Worm (Caenorhabditis elegans) whole organism, young adult: ENCODE data around the gene moc-1.

Source experiments
- C17E4.6 ChIP-seq: fragments of 200-800 bp; sonication (Bioruptor generic); IDR thresholded peaks from 2 replicates; pipeline ENCODE4 v1.3.6; 2022; ENCODE audit warnings: missing genetic modification reagents, missing genetic modification characterization, missing compliant biosample characterization
- D2030.7 ChIP-seq: fragments of 200-800 bp; sonication (Bioruptor generic); IDR thresholded peaks from 2 replicates; pipeline ENCODE4 v1.3.6; 2022; ENCODE audit warnings: missing genetic modification reagents, missing genetic modification characterization, missing compliant biosample characterization
- F10E7.11 ChIP-seq: sonication (generic microtip); optimal IDR thresholded peaks from 2 replicates; lab custom pipeline; 2017; ENCODE audit warnings: mild to moderate bottlenecking, missing genetic modification characterization, moderate library complexity, missing compliant biosample characterization
- F22D6.2 ChIP-seq: sonication (generic microtip); optimal IDR thresholded peaks from 2 replicates; lab custom pipeline; 2016; ENCODE audit warnings: mild to moderate bottlenecking, missing genetic modification characterization, missing compliant biosample characterization
- K12H6.12 ChIP-seq: fragments of 200-800 bp; sonication (Bioruptor generic); optimal IDR thresholded peaks from 2 replicates; lab custom pipeline; 2018; ENCODE audit warnings: mild to moderate bottlenecking, missing genetic modification characterization, missing compliant biosample characterization
- Y53G8AR.9 ChIP-seq: fragments of 200-800 bp; sonication (Bioruptor generic); conservative IDR thresholded peaks from 2 replicates; pipeline ENCODE4 v1.3.6; 2022; ENCODE audit warnings: missing genetic modification reagents, missing genetic modification characterization, missing compliant biosample characterization
- Y67H2A.10 ChIP-seq: fragments of 200-800 bp; sonication (Bioruptor generic); conservative IDR thresholded peaks from 2 replicates; pipeline ENCODE4 v1.3.6; 2022; ENCODE audit warnings: missing genetic modification reagents, missing genetic modification characterization, missing compliant biosample characterization
- atf-7 ChIP-seq: sonication (generic microtip); optimal IDR thresholded peaks from 2 replicates; lab custom pipeline; 2017; ENCODE audit warnings: mild to moderate bottlenecking, missing genetic modification characterization, missing compliant biosample characterization
- athp-1 ChIP-seq: sonication (generic microtip); optimal IDR thresholded peaks from 2 replicates; lab custom pipeline; 2017; ENCODE audit warnings: mild to moderate bottlenecking, missing genetic modification characterization, missing compliant biosample characterization
- cebp-1 ChIP-seq, 2 experiments: fragments of 200-800 bp in 1 of 2; sonication (Bioruptor generic) in 1 of 2; sonication (generic microtip) in 1 of 2; IDR thresholded peaks in 1 of 2; optimal IDR thresholded peaks in 1 of 2; 2 replicates each; pipeline versions ENCODE4 v1.3.6 to Lab custom; 2017 to 2022; ENCODE audit warnings: missing compliant biosample characterization in 2 of 2, missing genetic modification characterization in 2 of 2, mild to moderate bottlenecking in 1 of 2, missing genetic modification reagents in 1 of 2, moderate library complexity in 1 of 2
- ceh-79 ChIP-seq: sonication (generic microtip); optimal IDR thresholded peaks from 2 replicates; lab custom pipeline; 2017; ENCODE audit warnings: mild to moderate bottlenecking, missing genetic modification characterization, missing compliant biosample characterization
- dox-1 ChIP-seq: fragments of 200-800 bp; sonication (Bioruptor generic); IDR thresholded peaks from 2 replicates; pipeline ENCODE4 v1.3.6; 2022; ENCODE audit warnings: missing genetic modification reagents, missing genetic modification characterization, missing compliant biosample characterization
- egl-44 ChIP-seq: fragments of 200-800 bp; sonication (Bioruptor generic); IDR thresholded peaks from 2 replicates; pipeline ENCODE4 v1.3.6; 2022; ENCODE audit warnings: missing genetic modification reagents, missing genetic modification characterization, missing compliant biosample characterization
- ekl-4 ChIP-seq: fragments of 200-800 bp; sonication (Bioruptor generic); IDR thresholded peaks from 2 replicates; pipeline ENCODE4 v1.3.6; 2022; ENCODE audit warnings: missing genetic modification reagents, missing genetic modification characterization, missing compliant biosample characterization
- ets-4 ChIP-seq: fragments of 200-800 bp; sonication (Bioruptor generic); optimal IDR thresholded peaks from 2 replicates; lab custom pipeline; 2018; ENCODE audit warnings: mild to moderate bottlenecking, missing genetic modification characterization, missing compliant biosample characterization
- hmg-1.2 ChIP-seq: fragments of 200-800 bp; sonication (Bioruptor generic); IDR thresholded peaks from 2 replicates; pipeline ENCODE4 v1.3.6; 2022; ENCODE audit warnings: missing genetic modification reagents, missing genetic modification characterization, missing compliant biosample characterization
- hsf-1 ChIP-seq: fragments of 200-800 bp; sonication (Bioruptor generic); IDR thresholded peaks from 2 replicates; pipeline ENCODE4 v1.3.6; 2022; ENCODE audit warnings: missing genetic modification reagents, missing genetic modification characterization, missing compliant biosample characterization
- let-526 ChIP-seq: fragments of 200-800 bp; sonication (Bioruptor generic); IDR thresholded peaks from 2 replicates; pipeline ENCODE4 v1.3.6; 2022; ENCODE audit warnings: missing genetic modification reagents, missing genetic modification characterization, missing compliant biosample characterization
- let-607 ChIP-seq, 2 experiments: fragments of 200-800 bp in 1 of 2; sonication (Bioruptor generic) in 1 of 2; sonication (generic microtip) in 1 of 2; optimal IDR thresholded peaks; 2 replicates each; lab custom pipeline; 2016 to 2018; ENCODE audit warnings: mild to moderate bottlenecking in 2 of 2, missing compliant biosample characterization in 2 of 2, missing genetic modification characterization in 2 of 2, moderate library complexity in 2 of 2, missing genotype in 1 of 2
- lin-40 ChIP-seq: sonication (generic microtip); optimal IDR thresholded peaks from 2 replicates; lab custom pipeline; 2016; ENCODE audit warnings: missing genetic modification characterization, mild to moderate bottlenecking, missing compliant biosample characterization, missing genotype, missing genetic modification reagents
- lin-54 ChIP-seq: fragments of 200-800 bp; sonication (Bioruptor generic); optimal IDR thresholded peaks from 2 replicates; lab custom pipeline; 2018; ENCODE audit warnings: mild to moderate bottlenecking, missing genetic modification characterization, missing compliant biosample characterization
- lsy-27 ChIP-seq: sonication (generic microtip); optimal IDR thresholded peaks from 2 replicates; lab custom pipeline; 2017; ENCODE audit warnings: missing genetic modification characterization, mild to moderate bottlenecking, missing compliant biosample characterization, antibody characterized with exemption, missing genotype, borderline replicate concordance; ENCODE audit not compliant: insufficient read depth
- madf-10 ChIP-seq: sonication (generic microtip); optimal IDR thresholded peaks from 2 replicates; lab custom pipeline; 2016; ENCODE audit warnings: mild to moderate bottlenecking, missing genetic modification characterization, missing compliant biosample characterization
- mcd-1 ChIP-seq: fragments of 200-800 bp; sonication (Bioruptor generic); IDR thresholded peaks from 2 replicates; pipeline ENCODE4 v1.3.6; 2022; ENCODE audit warnings: missing genetic modification reagents, missing genetic modification characterization, missing compliant biosample characterization
- mes-4 ChIP-seq: sonication (generic microtip); optimal IDR thresholded peaks from 2 replicates; lab custom pipeline; 2016; ENCODE audit warnings: missing genotype, missing genetic modification characterization, missing compliant biosample characterization
- nfya-1 ChIP-seq: sonication (generic microtip); optimal IDR thresholded peaks from 2 replicates; lab custom pipeline; 2017; ENCODE audit warnings: antibody characterized with exemption, missing compliant biosample characterization, missing genetic modification characterization, borderline replicate concordance; ENCODE audit not compliant: insufficient read depth
- nhr-27 ChIP-seq: fragments of 200-800 bp; sonication (Bioruptor generic); optimal IDR thresholded peaks from 2 replicates; lab custom pipeline; 2018; ENCODE audit warnings: mild to moderate bottlenecking, missing genetic modification characterization, moderate library complexity, missing compliant biosample characterization
- nhr-80 ChIP-seq: sonication (generic microtip); optimal IDR thresholded peaks from 2 replicates; lab custom pipeline; 2016; ENCODE audit warnings: missing genetic modification characterization, missing compliant biosample characterization
- nhr-90 ChIP-seq: sonication (generic microtip); optimal IDR thresholded peaks from 2 replicates; lab custom pipeline; 2016; ENCODE audit warnings: missing genotype, mild to moderate bottlenecking, missing genetic modification characterization, missing compliant biosample characterization
- pbrm-1 ChIP-seq: fragments of 200-800 bp; sonication (Bioruptor generic); IDR thresholded peaks from 2 replicates; pipeline ENCODE4 v1.3.6; 2022; ENCODE audit warnings: missing genetic modification reagents, missing genetic modification characterization, missing compliant biosample characterization
- repo-1 ChIP-seq: sonication (generic microtip); optimal IDR thresholded peaks from 2 replicates; lab custom pipeline; 2017; ENCODE audit warnings: mild to moderate bottlenecking, missing genetic modification characterization, missing compliant biosample characterization
- snpc-1.3 ChIP-seq: sonication (generic microtip); optimal IDR thresholded peaks from 2 replicates; lab custom pipeline; 2017; ENCODE audit warnings: missing genetic modification characterization, mild to moderate bottlenecking, missing compliant biosample characterization, antibody characterized with exemption, moderate library complexity, missing genotype, missing genetic modification reagents; ENCODE audit not compliant: insufficient read depth
- snpc-4 ChIP-seq, 5 experiments: fragments of 150-350 bp in 1 of 5; sonication (generic microtip) in 4 of 5; optimal IDR thresholded peaks; 2 replicates each; lab custom pipeline; 2014 to 2018; ENCODE audit warnings: missing genetic modification characterization in 5 of 5, missing biosample characterization in 3 of 5, antibody characterized with exemption in 2 of 5, mild to moderate bottlenecking in 2 of 5, missing compliant biosample characterization in 2 of 5, missing genotype in 2 of 5, moderate library complexity in 2 of 5, missing genetic modification reagents in 1 of 5
- tlf-1 ChIP-seq: fragments of 200-800 bp; sonication (Bioruptor generic); optimal IDR thresholded peaks from 2 replicates; lab custom pipeline; 2018; ENCODE audit warnings: mild to moderate bottlenecking, missing genetic modification characterization, missing compliant biosample characterization
- zim-3 ChIP-seq: sonication (generic microtip); optimal IDR thresholded peaks from 2 replicates; lab custom pipeline; 2017; ENCODE audit warnings: mild to moderate bottlenecking, missing genetic modification characterization, moderate library complexity, missing compliant biosample characterization
- ztf-18 ChIP-seq: sonication (generic microtip); optimal IDR thresholded peaks from 2 replicates; lab custom pipeline; 2016; ENCODE audit warnings: missing genotype, mild to moderate bottlenecking, missing genetic modification characterization, missing compliant biosample characterization
- ztf-22 ChIP-seq: fragments of 200-800 bp; sonication (Bioruptor generic); optimal IDR thresholded peaks from 2 replicates; lab custom pipeline; 2018; ENCODE audit warnings: mild to moderate bottlenecking, missing genetic modification characterization, moderate library complexity, missing compliant biosample characterization
- ztf-3 ChIP-seq: fragments of 200-800 bp; sonication (Bioruptor generic); optimal IDR thresholded peaks from 2 replicates; lab custom pipeline; 2018; ENCODE audit warnings: mild to moderate bottlenecking, missing genetic modification characterization, missing compliant biosample characterization

moc-1 gene

ce11 chrX:10141963-10142431 is 3.6 kb upstream of the moc-1 start, which contains the start of gene oac-14:
Gene oac-14 (minus strand): TSS chrX:10142013.
- TF ChIP-seq let-607 (tag; optimal IDR thresholded peaks at IDR 0.05; lab: Kevin White, UChicago) (peak in 1 of 2 experiments; percentile 56), madf-10 (peak; percentile 21), lin-40 (tag; lab: Kevin White, UChicago) (peak; percentile 20), mcd-1 (GFP tag; lab: Robert Waterston, UW) (peak; percentile 13; the same call in 1 of the 2 replicates), ztf-22 (GFP tag; lab: Kevin White, UChicago) (peak; percentile 67), ets-4 (GFP tag; lab: Kevin White, UChicago) (peak; percentile 43), snpc-4 (GFP tag; optimal IDR thresholded peaks at IDR 0.05; lab: Kevin White, UChicago) (no peak), snpc-4 (tag; optimal IDR thresholded peaks at IDR 0.05; lab: Kevin White, UChicago) (peak in 1 of 4 experiments; percentile 32), atf-7 (tag; lab: Kevin White, UChicago) (peak; percentile 57), cebp-1 (GFP tag; IDR thresholded peaks at IDR 0.05; lab: Robert Waterston, UW) (no peak), cebp-1 (tag; optimal IDR thresholded peaks at IDR 0.05; lab: Kevin White, UChicago) (peak; percentile 33), C17E4.6 (GFP tag; lab: Robert Waterston, UW) (no peak), nhr-27 (tag; lab: Kevin White, UChicago) (no peak), tlf-1 (GFP tag; lab: Kevin White, UChicago) (peak; percentile 8), egl-44 (GFP tag; lab: Robert Waterston, UW) (no peak), ztf-3 (GFP tag; lab: Kevin White, UChicago) (no peak), dox-1 (GFP tag; lab: Robert Waterston, UW) (0 out of 2 replicates have a peak, but pooled peaks have one; percentile 24), nhr-80 (tag; lab: Kevin White, UChicago) (peak; percentile 94)

ce11 chrX:10141264-10141663 is 2.8 kb upstream of the moc-1 start:
- no peak for TF ChIP-seq Y67H2A.10 (GFP tag; lab: Robert Waterston, UW)

DNA sequence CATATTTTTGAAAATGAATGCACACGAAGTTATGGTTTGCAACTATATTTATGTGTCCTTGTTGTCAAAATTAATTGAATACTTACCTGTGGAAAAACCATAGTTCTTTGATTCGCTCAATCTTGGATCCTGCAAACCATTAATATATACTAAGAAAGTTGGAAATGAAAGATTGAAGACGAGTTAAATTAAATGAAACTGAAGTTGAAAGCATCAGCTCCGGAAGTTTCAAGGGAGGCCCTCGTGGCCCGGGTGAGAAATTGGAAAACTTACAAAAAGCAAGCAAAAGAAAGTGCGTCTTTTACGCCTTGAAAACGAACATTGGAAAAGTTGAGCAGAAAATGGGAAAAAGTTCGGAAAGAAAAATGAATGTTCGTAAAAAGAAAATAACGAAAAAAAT is 5.3 kb downstream of the moc-1 start, which contains the start of gene unc-58:
unc-58 (minus strand) TSS at position 101 of the 400 bp plus-strand sequence.
- TF ChIP-seq zim-3 (tag; lab: Kevin White, UChicago): no peak
- no peak for TF ChIP-seq nfya-1 (tag; lab: Kevin White, UChicago)
- TF ChIP-seq ceh-79 (tag; lab: Kevin White, UChicago): no peak
- no peak for TF ChIP-seq F22D6.2

DNA sequence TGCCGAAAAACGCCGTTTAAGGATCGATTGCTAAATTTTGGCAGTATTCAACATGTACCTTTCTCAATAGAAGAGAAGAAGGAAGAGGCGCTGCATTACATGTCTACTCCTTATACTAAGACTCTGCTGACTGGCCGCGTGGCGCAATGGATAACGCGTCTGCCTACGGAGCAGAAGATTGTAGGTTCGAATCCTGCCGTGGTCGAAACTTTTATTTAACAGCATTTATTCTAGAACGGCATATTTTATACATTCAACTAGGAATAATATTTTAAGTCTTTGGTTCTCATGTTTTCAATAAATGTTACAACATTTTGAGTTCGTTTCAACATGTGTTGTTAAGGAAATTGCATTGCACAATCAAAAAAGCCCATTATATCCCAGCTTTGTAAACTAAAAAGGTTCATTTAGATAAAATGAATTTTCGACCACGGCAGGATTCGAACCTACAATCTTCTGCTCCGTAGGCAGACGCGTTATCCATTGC is 5.8 kb downstream of the moc-1 start:
- TF ChIP-seq F10E7.11 (peak; percentile 73), lsy-27 (peak; percentile 67), ztf-18 (peak; percentile 50), pbrm-1 (peak; percentile 84), nhr-90 (tag; lab: Kevin White, UChicago) (peak; percentile 67), zim-3 (tag; lab: Kevin White, UChicago) (peak; percentile 31), snpc-1.3 (tag; lab: Kevin White, UChicago) (peak; percentile 51), K12H6.12 (tag; lab: Kevin White, UChicago) (peak; percentile 19), D2030.7 (GFP tag; lab: Robert Waterston, UW) (peak; percentile 71), let-526 (GFP tag; lab: Robert Waterston, UW) (peak; percentile 80), athp-1 (tag; lab: Kevin White, UChicago) (peak; percentile 69), mes-4 (tag; lab: Kevin White, UChicago) (peak; percentile 63), madf-10 (peak; percentile 73), lin-54 (GFP tag; lab: Kevin White, UChicago) (peak; percentile 45), let-607 (tag; optimal IDR thresholded peaks at IDR 0.05; lab: Kevin White, UChicago) (peak in 1 of 2 experiments; percentile 54), lin-40 (tag; lab: Kevin White, UChicago) (peak; percentile 62), hmg-1.2 (GFP tag; lab: Robert Waterston, UW) (peak; percentile 68), mcd-1 (GFP tag; lab: Robert Waterston, UW) (peak; percentile 53), Y53G8AR.9 (0 out of 2 replicates have a peak, but pooled peaks have one; percentile 18), snpc-4 (GFP tag; optimal IDR thresholded peaks at IDR 0.05; lab: Kevin White, UChicago) (peak; percentile 61), snpc-4 (tag; optimal IDR thresholded peaks at IDR 0.05; lab: Kevin White, UChicago) (peak; percentile 28 to 85 (median 56)), ekl-4 (GFP tag; lab: Robert Waterston, UW) (0 out of 2 replicates have a peak, but pooled peaks have one; percentile 38), tlf-1 (GFP tag; lab: Kevin White, UChicago) (peak; percentile 35), egl-44 (GFP tag; lab: Robert Waterston, UW) (peak; percentile 41; the same call in 1 of the 2 replicates), hsf-1 (GFP tag; lab: Robert Waterston, UW) (peak; percentile 50; the same call in 1 of the 2 replicates), repo-1 (tag; lab: Kevin White, UChicago) (peak; percentile 13)
